Worm (Caenorhabditis elegans): Measurements from ENCODE around the gene T25E12.16.

- TF ChIP-seq F33H1.4 (GFP tag; IDR thresholded peaks at IDR 0.05) (no peak), lsy-27 (tag; optimal IDR thresholded peaks at IDR 0.05; ENCODE audit: borderline replicate concordance, insufficient read depth) (no peak), him-1 (tag; optimal IDR thresholded peaks at IDR 0.05) (no peak), ama-1 (optimal IDR thresholded peaks at IDR 0.05) (no peak), ama-1 (GFP tag; optimal IDR thresholded peaks at IDR 0.05) (no peak)
Measured at ce11 chrV:16729961-16730360, 3.6 kb downstream of the T25E12.16 start, which contains the start of gene srz-99.

All from whole organism, young adult.